Worm (Caenorhabditis elegans) whole organism, late embryonic: Measurements from ENCODE around the gene hpd-1.
A peak's percentile ranks its signal among the peaks of the same experiment; 100 is the strongest.

Experiments
- C08G9.2 ChIP-seq: sonication (generic microtip); optimal IDR thresholded peaks from 2 replicates; lab custom pipeline; 2016; ENCODE audit warnings: mild to moderate bottlenecking, missing genetic modification characterization, moderate library complexity, missing compliant biosample characterization
- C38D4.7 ChIP-seq: fragments of 200-800 bp; sonication (Bioruptor generic); optimal IDR thresholded peaks from 2 replicates; lab custom pipeline; 2018; ENCODE audit warnings: mild to moderate bottlenecking, missing genetic modification characterization, moderate library complexity, missing compliant biosample characterization
- K02D7.2 ChIP-seq: sonication (generic microtip); optimal IDR thresholded peaks from 2 replicates; lab custom pipeline; 2017; ENCODE audit warnings: mild to moderate bottlenecking, missing genetic modification characterization, missing compliant biosample characterization
- K09A11.1 ChIP-seq: sonication (generic microtip); optimal IDR thresholded peaks from 2 replicates; lab custom pipeline; 2017; ENCODE audit warnings: antibody characterized with exemption, mild to moderate bottlenecking, missing genetic modification characterization, missing compliant biosample characterization; ENCODE audit not compliant: insufficient read depth
- T23F11.4 ChIP-seq: fragments of 200-800 bp; sonication (Bioruptor generic); optimal IDR thresholded peaks from 2 replicates; lab custom pipeline; 2018; ENCODE audit warnings: mild to moderate bottlenecking, missing genetic modification characterization, missing compliant biosample characterization
- ama-1 ChIP-seq: fragments of 150-350 bp; optimal IDR thresholded peaks from 2 replicates; lab custom pipeline; 2014
- ceh-18 ChIP-seq: sonication (generic microtip); optimal IDR thresholded peaks from 2 replicates; lab custom pipeline; 2016; ENCODE audit warnings: missing genetic modification characterization, missing compliant biosample characterization
- ceh-19 ChIP-seq: fragments of 200-800 bp; sonication (Bioruptor generic); optimal IDR thresholded peaks from 2 replicates; lab custom pipeline; 2018; ENCODE audit warnings: mild to moderate bottlenecking, missing genetic modification characterization, missing compliant biosample characterization
- ceh-2 ChIP-seq: sonication (generic microtip); optimal IDR thresholded peaks from 2 replicates; lab custom pipeline; 2016; ENCODE audit warnings: missing genotype, missing genetic modification characterization, missing compliant biosample characterization
- ceh-22 ChIP-seq: sonication (generic microtip); optimal IDR thresholded peaks from 2 replicates; lab custom pipeline; 2017; ENCODE audit warnings: missing biosample characterization, missing genetic modification characterization
- ceh-31 ChIP-seq: sonication (generic microtip); optimal IDR thresholded peaks from 2 replicates; lab custom pipeline; 2016; ENCODE audit warnings: missing genetic modification characterization, missing compliant biosample characterization
- ceh-34 ChIP-seq: sonication (generic microtip); optimal IDR thresholded peaks from 2 replicates; lab custom pipeline; 2016; ENCODE audit warnings: mild to moderate bottlenecking, missing genetic modification characterization, missing compliant biosample characterization
- ceh-6 ChIP-seq: fragments of 200-800 bp; sonication (Bioruptor generic); optimal IDR thresholded peaks from 2 replicates; lab custom pipeline; 2018; ENCODE audit warnings: mild to moderate bottlenecking, missing genetic modification characterization, missing compliant biosample characterization
- che-1 ChIP-seq: sonication (generic microtip); optimal IDR thresholded peaks from 2 replicates; lab custom pipeline; 2016; ENCODE audit warnings: mild to moderate bottlenecking, missing genetic modification characterization, missing compliant biosample characterization
- dmd-4 ChIP-seq: sonication (generic microtip); optimal IDR thresholded peaks from 2 replicates; lab custom pipeline; 2016; ENCODE audit warnings: borderline replicate concordance, missing genetic modification characterization, missing compliant biosample characterization
- dve-1 ChIP-seq: sonication (generic microtip); optimal IDR thresholded peaks from 2 replicates; lab custom pipeline; 2017; ENCODE audit warnings: antibody characterized with exemption, mild to moderate bottlenecking, missing genetic modification characterization, missing compliant biosample characterization
- elt-2 ChIP-seq: sonication (generic microtip); optimal IDR thresholded peaks from 2 replicates; lab custom pipeline; 2016; ENCODE audit warnings: missing genetic modification reagents, missing genetic modification characterization, missing compliant biosample characterization
- eyg-1 ChIP-seq: sonication (generic microtip); optimal IDR thresholded peaks from 2 replicates; lab custom pipeline; 2016; ENCODE audit warnings: missing genotype, missing genetic modification characterization, missing compliant biosample characterization
- fkh-10 ChIP-seq: fragments of 150-350 bp; optimal IDR thresholded peaks from 2 replicates; lab custom pipeline; 2014; ENCODE audit warnings: missing biosample characterization, missing genetic modification reagents, missing genetic modification characterization
- gmeb-2 ChIP-seq: sonication (generic microtip); optimal IDR thresholded peaks from 2 replicates; lab custom pipeline; 2016; ENCODE audit warnings: missing genetic modification characterization, inconsistent platforms, missing compliant biosample characterization
- hlh-15 ChIP-seq: sonication (generic microtip); optimal IDR thresholded peaks from 2 replicates; lab custom pipeline; 2016; ENCODE audit warnings: missing genetic modification characterization, missing compliant biosample characterization
- hlh-8 ChIP-seq: sonication (generic microtip); optimal IDR thresholded peaks from 2 replicates; lab custom pipeline; 2016; ENCODE audit warnings: missing genotype, missing genetic modification characterization, missing compliant biosample characterization
- lin-11 ChIP-seq: fragments of 200-800 bp; sonication (Bioruptor generic); optimal IDR thresholded peaks from 2 replicates; lab custom pipeline; 2018; ENCODE audit warnings: mild to moderate bottlenecking, missing genetic modification characterization, missing compliant biosample characterization
- nfya-1 ChIP-seq: sonication (generic microtip); optimal IDR thresholded peaks from 2 replicates; lab custom pipeline; 2017; ENCODE audit warnings: missing genetic modification characterization, mild to moderate bottlenecking, missing compliant biosample characterization, antibody characterized with exemption, moderate library complexity
- nhr-11 ChIP-seq: fragments of 150-350 bp; optimal IDR thresholded peaks from 2 replicates; lab custom pipeline; 2014; ENCODE audit warnings: missing biosample characterization, missing genetic modification characterization
- nhr-232 ChIP-seq: sonication (generic microtip); optimal IDR thresholded peaks from 2 replicates; lab custom pipeline; 2016; ENCODE audit warnings: missing genetic modification characterization, missing compliant biosample characterization
- pag-3 ChIP-seq: sonication (generic microtip); optimal IDR thresholded peaks from 2 replicates; lab custom pipeline; 2016; ENCODE audit warnings: missing compliant biosample characterization, missing genetic modification characterization, borderline replicate concordance
- pax-1 ChIP-seq: fragments of 150-350 bp; optimal IDR thresholded peaks from 2 replicates; lab custom pipeline; 2014; ENCODE audit warnings: missing biosample characterization, missing genetic modification characterization
- pha-2 ChIP-seq: sonication (generic microtip); optimal IDR thresholded peaks from 2 replicates; lab custom pipeline; 2017; ENCODE audit warnings: mild to moderate bottlenecking, missing genetic modification characterization, missing compliant biosample characterization
- pqm-1 ChIP-seq: sonication (generic microtip); optimal IDR thresholded peaks from 2 replicates; lab custom pipeline; 2016; ENCODE audit warnings: missing genetic modification characterization, missing compliant biosample characterization
- sdc-2 ChIP-seq: sonication (generic microtip); optimal IDR thresholded peaks from 2 replicates; lab custom pipeline; 2016; ENCODE audit warnings: missing genotype, missing genetic modification characterization, missing compliant biosample characterization
- sox-2 ChIP-seq: fragments of 200-800 bp; sonication (Bioruptor generic); IDR thresholded peaks from 2 replicates; pipeline ENCODE4 v1.3.6; 2022; ENCODE audit warnings: missing genetic modification reagents, missing genetic modification characterization, missing compliant biosample characterization
- syd-9 ChIP-seq: sonication (generic microtip); optimal IDR thresholded peaks from 2 replicates; lab custom pipeline; 2016; ENCODE audit warnings: mild to moderate bottlenecking, missing genetic modification characterization, moderate library complexity, missing compliant biosample characterization
- tbx-7 ChIP-seq: sonication (generic microtip); optimal IDR thresholded peaks from 2 replicates; lab custom pipeline; 2016; ENCODE audit warnings: missing genotype, missing genetic modification characterization, missing compliant biosample characterization
- unc-55 ChIP-seq: sonication (generic microtip); optimal IDR thresholded peaks from 2 replicates; lab custom pipeline; 2017; ENCODE audit warnings: missing biosample characterization, missing genetic modification reagents, missing genetic modification characterization
- unc-86 ChIP-seq: sonication (generic microtip); optimal IDR thresholded peaks from 2 replicates; lab custom pipeline; 2016; ENCODE audit warnings: missing genetic modification characterization, missing compliant biosample characterization
- zip-5 ChIP-seq: sonication (generic microtip); optimal IDR thresholded peaks from 2 replicates; lab custom pipeline; 2016; ENCODE audit warnings: missing genetic modification characterization, missing compliant biosample characterization
- ztf-16 ChIP-seq: sonication (generic microtip); optimal IDR thresholded peaks from 2 replicates; lab custom pipeline; 2017; ENCODE audit warnings: missing genetic modification characterization, missing compliant biosample characterization

hpd-1 gene

DNA sequence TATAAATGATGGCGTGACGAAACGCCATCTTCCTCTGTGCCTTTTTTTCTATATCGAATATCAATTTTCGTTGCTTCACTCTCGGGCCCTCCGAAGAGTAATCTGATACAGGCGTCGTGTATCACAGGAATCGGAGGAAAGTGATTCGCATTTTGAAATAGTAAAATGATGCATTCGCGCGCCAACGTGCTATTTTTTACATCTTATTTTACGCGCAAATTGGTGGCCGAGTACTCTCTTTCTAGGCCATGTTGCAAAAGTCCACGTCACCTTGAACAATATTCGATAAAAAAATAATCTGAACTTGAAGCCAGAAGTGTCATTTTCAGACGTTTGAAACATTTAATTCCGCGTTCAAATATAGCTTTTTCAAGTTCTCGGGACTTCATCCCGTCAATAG lies 15.7 kb upstream of the hpd-1 start:
- peak; percentile 43 for TF ChIP-seq ceh-34
- TF ChIP-seq C38D4.7 (GFP tag; lab: Kevin White, UChicago), result no peak

DNA sequence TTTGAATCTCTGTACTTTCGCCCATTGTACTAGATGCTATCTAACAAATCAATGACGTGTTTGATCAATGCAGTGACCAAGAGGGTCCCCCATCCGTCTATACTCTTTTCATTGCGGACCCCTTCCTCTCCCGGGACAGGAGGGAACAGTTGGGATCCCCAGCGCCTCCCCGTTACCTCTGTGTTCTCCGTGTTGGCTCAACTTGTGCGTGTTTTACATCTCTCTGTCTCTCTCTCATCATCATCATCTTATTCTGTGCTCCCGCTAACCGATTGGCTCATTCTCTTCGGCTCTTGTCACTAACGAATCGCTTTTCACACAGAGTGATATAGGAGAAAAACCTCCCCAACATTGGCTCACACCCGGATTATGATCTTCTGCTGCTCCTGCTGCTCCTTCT lies 14.8 kb upstream of the hpd-1 start, which contains the start of gene unc-49:
unc-49 (plus strand) TSS at position 240 of the 400 bp plus-strand sequence.
- TF ChIP-seq elt-2 (tag; lab: Kevin White, UChicago) (no peak), ceh-18 (tag; lab: Kevin White, UChicago) (peak; percentile 26), ceh-19 (GFP tag; lab: Kevin White, UChicago) (no peak), nfya-1 (tag; lab: Kevin White, UChicago) (no peak), pax-1 (no peak), nhr-11 (no peak), C08G9.2 (tag; lab: Kevin White, UChicago) (peak; percentile 12), zip-5 (tag; lab: Kevin White, UChicago) (no peak), dmd-4 (tag; lab: Kevin White, UChicago) (no peak), K09A11.1 (tag; lab: Kevin White, UChicago) (no peak), nhr-232 (tag; lab: Kevin White, UChicago) (no peak), hlh-15 (tag; lab: Kevin White, UChicago) (no peak), unc-86 (tag; lab: Kevin White, UChicago) (no peak), syd-9 (tag; lab: Kevin White, UChicago) (peak; percentile 41)

DNA sequence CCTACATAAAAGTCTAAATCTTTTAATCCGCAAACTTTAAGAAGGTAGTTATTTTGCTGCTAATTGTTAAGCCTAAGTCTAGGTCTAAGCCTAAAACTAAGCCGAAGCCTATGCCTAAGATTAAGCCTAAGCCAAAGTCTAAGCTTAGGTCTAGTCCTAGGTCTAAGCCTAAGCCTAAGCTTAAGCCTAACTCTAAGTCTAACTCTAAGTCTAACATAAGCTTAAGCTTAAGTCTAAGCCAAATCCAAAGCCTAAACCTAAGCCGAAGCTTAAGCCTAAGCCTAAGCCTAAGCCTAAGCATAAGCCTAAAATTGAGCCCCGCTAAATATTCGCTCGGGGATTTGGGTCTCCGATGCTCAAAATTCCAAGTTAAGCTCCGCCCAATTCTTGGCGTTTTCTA lies 14.1 kb upstream of the hpd-1 start:
- TF ChIP-seq nfya-1 (tag; lab: Kevin White, UChicago), result no peak
- peak; percentile 53 for TF ChIP-seq dve-1

DNA sequence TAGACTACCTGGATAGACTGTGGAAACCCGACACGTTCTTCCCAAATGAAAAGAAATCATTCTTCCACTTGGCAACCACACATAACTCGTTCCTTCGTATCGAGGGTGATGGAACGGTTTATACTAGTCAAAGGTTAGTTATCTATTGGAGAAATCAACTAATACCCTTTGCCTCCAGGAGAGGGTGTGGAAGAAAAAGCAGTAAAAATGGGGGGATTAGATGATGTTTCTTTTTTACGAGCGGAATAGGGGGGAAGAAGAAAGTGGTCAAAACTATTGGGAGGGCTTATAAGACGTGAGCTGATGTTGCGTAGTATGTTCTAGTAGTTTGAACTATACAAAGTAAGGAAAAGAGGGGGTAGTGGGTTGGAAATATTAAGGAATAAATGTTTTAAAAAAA lies 12.3 kb upstream of the hpd-1 start:
- TF ChIP-seq sox-2 (GFP tag; lab: Robert Waterston, UW) (no peak), unc-55 (GFP tag; lab: Kevin White, UChicago) (no peak), ama-1 (lab: Kevin White, UChicago) (no peak), lin-11 (tag; lab: Kevin White, UChicago) (no peak), ceh-6 (no peak), K09A11.1 (tag; lab: Kevin White, UChicago) (no peak), gmeb-2 (tag; lab: Kevin White, UChicago) (no peak), K02D7.2 (tag; lab: Kevin White, UChicago) (no peak), eyg-1 (tag; lab: Kevin White, UChicago) (no peak), ceh-31 (tag; lab: Kevin White, UChicago) (no peak), ceh-2 (tag; lab: Kevin White, UChicago) (no peak), pha-2 (no peak), ztf-16 (no peak), dmd-4 (tag; lab: Kevin White, UChicago) (no peak), che-1 (tag; lab: Kevin White, UChicago) (no peak)

DNA sequence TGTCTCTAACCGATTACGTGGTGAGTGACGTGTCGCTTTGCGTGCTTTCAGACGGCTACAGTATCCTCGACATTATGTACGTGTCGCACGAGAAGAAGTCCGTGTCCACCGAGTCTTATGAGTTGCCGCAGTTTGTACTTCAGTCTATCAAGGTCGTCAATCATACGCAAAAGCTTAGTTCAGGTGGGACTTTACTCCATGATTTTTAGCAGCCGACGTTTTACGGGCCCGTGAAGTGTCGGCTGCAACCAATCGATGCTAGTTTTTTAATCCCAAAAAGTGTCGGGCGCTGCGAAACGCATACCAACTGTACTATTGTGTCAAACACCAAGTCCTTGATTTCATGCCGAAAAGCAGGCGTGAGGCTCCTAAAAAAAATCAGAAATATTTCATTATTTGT lies 10.5 kb upstream of the hpd-1 start:
- TF ChIP-seq dve-1 (no peak), pag-3 (no peak), hlh-8 (tag; lab: Kevin White, UChicago) (no peak), che-1 (tag; lab: Kevin White, UChicago) (no peak), ceh-6 (no peak), ceh-19 (GFP tag; lab: Kevin White, UChicago) (no peak), T23F11.4 (GFP tag; lab: Kevin White, UChicago) (no peak), sdc-2 (no peak), ceh-22 (no peak), pqm-1 (tag; lab: Kevin White, UChicago) (no peak), nhr-11 (no peak), fkh-10 (GFP tag; lab: Kevin White, UChicago) (no peak), ceh-34 (no peak), tbx-7 (tag; lab: Kevin White, UChicago) (no peak), sox-2 (GFP tag; lab: Robert Waterston, UW) (no peak)
